Worm (Caenorhabditis elegans) whole organism, midembryonic: Measurements from ENCODE around the gene C02G6.3.

Source experiments
- cog-1 ChIP-seq: sonication (generic microtip); optimal IDR thresholded peaks from 2 replicates; lab custom pipeline; 2016; ENCODE audit warnings: missing genetic modification characterization, missing compliant biosample characterization
- flt-1 ChIP-seq: fragments of 200-800 bp; sonication (Bioruptor generic); IDR thresholded peaks from 2 replicates; pipeline ENCODE4 v1.3.6; 2022; ENCODE audit warnings: missing genetic modification characterization, missing compliant biosample characterization
- klf-2 ChIP-seq: fragments of 200-800 bp; sonication (Bioruptor generic); conservative IDR thresholded peaks from 2 replicates; pipeline ENCODE4 v1.3.6; 2022; ENCODE audit warnings: missing genetic modification reagents, missing genetic modification characterization, missing compliant biosample characterization
- med-1 ChIP-seq: sonication (generic microtip); optimal IDR thresholded peaks from 2 replicates; lab custom pipeline; 2017; ENCODE audit warnings: missing genetic modification characterization, mild to moderate bottlenecking, missing compliant biosample characterization, antibody characterized with exemption, missing genetic modification reagents; ENCODE audit not compliant: insufficient read depth
- tab-1 ChIP-seq: fragments of 200-800 bp; sonication (Bioruptor generic); IDR thresholded peaks from 2 replicates; pipeline ENCODE4 v1.3.6; 2022; ENCODE audit warnings: missing genetic modification characterization, missing compliant biosample characterization
- ztf-23 ChIP-seq: fragments of 200-800 bp; sonication (Bioruptor generic); IDR thresholded peaks from 2 replicates; pipeline ENCODE4 v1.3.6; 2022; ENCODE audit warnings: missing genetic modification reagents, missing genetic modification characterization, missing compliant biosample characterization
- ztf-29 ChIP-seq: fragments of 200-800 bp; sonication (Bioruptor generic); IDR thresholded peaks from 2 replicates; pipeline ENCODE4 v1.3.6; 2022; ENCODE audit warnings: missing genetic modification reagents, missing genetic modification characterization, missing compliant biosample characterization

- no peak for TF ChIP-seq ztf-29
- no peak for TF ChIP-seq cog-1 (tag; lab: Kevin White, UChicago)
- no peak for TF ChIP-seq flt-1 (GFP tag; lab: Robert Waterston, UW)
- TF ChIP-seq klf-2 (GFP tag; lab: Robert Waterston, UW): no peak
- TF ChIP-seq med-1: no peak
- TF ChIP-seq ztf-23 (GFP tag; lab: Robert Waterston, UW): no peak
- TF ChIP-seq tab-1 (GFP tag; lab: Robert Waterston, UW): no peak
Observed at ce11 chrV:5842507-5843144, 37.5 kb upstream of the C02G6.3 start.
